Worm (Caenorhabditis elegans): Measurements from ENCODE around the gene Y50D4B.2.
A peak's percentile ranks its signal among the peaks of the same experiment; 100 is the strongest.

Gene Y50D4B.2

DNA sequence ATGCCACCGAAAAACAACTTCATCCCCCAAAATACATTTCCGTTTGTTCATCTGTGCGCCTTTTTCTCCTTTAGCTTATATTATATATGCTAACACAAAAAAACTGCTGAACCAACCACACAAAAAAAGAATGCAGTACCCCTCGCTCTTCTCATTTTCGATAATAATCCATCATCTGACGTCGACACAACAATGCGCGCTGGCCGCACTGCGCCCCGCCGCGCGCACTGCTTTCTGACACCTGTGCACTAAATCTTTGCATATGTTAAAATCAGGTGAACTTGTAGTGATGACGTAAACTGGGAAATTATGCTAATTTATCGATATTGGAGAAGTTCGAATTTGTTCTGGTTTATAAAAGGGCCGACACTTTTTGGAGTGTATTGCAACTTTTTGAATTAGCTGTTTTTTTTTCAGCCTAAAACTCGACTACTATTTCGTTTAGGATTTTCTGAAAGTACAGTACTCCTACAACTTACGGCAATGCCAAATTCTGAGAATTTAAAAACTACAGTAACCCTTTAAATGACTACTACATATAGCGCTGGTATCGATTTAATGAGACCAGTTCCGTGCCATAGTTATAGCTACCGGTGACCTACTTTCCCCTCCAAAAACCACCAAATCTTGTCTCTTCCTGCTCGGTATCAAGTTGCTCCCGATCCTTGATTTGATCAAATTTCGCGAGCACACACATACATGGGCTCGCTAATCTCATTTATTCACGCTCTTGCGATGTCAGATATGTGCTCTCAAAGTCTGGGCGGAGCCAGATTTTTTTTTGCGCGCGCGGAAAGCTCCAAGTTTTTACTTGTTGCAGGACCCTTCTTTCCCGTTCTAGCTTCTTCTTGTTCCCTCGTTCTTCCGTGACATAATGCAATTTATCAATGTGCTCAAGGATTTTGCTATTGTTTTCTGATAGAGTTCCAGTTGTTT, 49.6 kb downstream of the Y50D4B.2 start:
- TF ChIP-seq madf-3 (GFP tag; IDR thresholded peaks at IDR 0.05) (no peak), egrh-3 (GFP tag; IDR thresholded peaks at IDR 0.05) (no peak), unc-62 (GFP tag; optimal IDR thresholded peaks at IDR 0.05) (no peak), B0035.1 (tag; optimal IDR thresholded peaks at IDR 0.05) (no peak), zfh-2 (GFP tag; conservative IDR thresholded peaks at IDR 0.05) (0 out of 2 replicates have a peak, but pooled peaks have one; percentile 17)

DNA sequence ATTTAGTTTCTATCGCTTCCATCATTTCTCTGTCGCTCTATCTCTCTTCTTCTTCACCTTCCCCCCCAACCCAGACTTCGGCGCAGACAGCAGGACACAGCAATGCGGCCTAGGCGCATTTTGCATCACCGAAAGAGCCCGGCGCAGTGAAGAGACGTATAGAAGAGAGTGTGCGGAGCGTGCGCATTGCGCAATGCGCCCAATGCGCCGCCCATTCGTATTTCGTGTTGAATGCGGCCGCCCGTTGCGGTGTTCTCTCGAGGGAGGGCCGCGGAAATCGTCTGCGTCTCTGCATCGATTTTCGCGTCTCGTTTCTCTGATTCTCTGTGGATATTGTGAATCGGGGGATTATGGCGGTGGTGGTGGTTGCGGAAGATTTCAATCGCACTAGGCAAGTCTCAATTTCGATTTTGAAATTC, 51.0 kb downstream of the Y50D4B.2 start:
- TF ChIP-seq ztf-18 (tag; optimal IDR thresholded peaks at IDR 0.05) = peak; percentile 83
- no peak for TF ChIP-seq hlh-12 (tag; optimal IDR thresholded peaks at IDR 0.05)
- peak; percentile 19 for TF ChIP-seq ccch-3 (GFP tag; optimal IDR thresholded peaks at IDR 0.05)
- peak; percentile 24 for TF ChIP-seq F57A8.1 (GFP tag; optimal IDR thresholded peaks at IDR 0.05)
- TF ChIP-seq unc-62 (GFP tag; optimal IDR thresholded peaks at IDR 0.05) = no peak
- no peak for TF ChIP-seq ama-1 (optimal IDR thresholded peaks at IDR 0.05)
- TF ChIP-seq ama-1 (GFP tag; optimal IDR thresholded peaks at IDR 0.05) = peak in 1 of 2 experiments; percentile 58
- TF ChIP-seq snpc-3.4 (tag; optimal IDR thresholded peaks at IDR 0.05) = no peak
- peak; percentile 79; the same call in 1 of the 2 replicates for TF ChIP-seq C17E4.6 (GFP tag; IDR thresholded peaks at IDR 0.05)
- peak; percentile 99 for TF ChIP-seq ets-4 (GFP tag; optimal IDR thresholded peaks at IDR 0.05)
- no peak for TF ChIP-seq ceh-40 (GFP tag; IDR thresholded peaks at IDR 0.05)
- TF ChIP-seq akir-1 (GFP tag; optimal IDR thresholded peaks at IDR 0.05) = no peak
- peak; percentile 69 for TF ChIP-seq F23B12.7 (tag; optimal IDR thresholded peaks at IDR 0.05; ENCODE audit: insufficient read depth)
- TF ChIP-seq Y53F4B.3 (GFP tag; IDR thresholded peaks at IDR 0.05) = no peak
- peak; percentile 20; the same call in 1 of the 2 replicates for TF ChIP-seq D2030.7 (GFP tag; IDR thresholded peaks at IDR 0.05)
- TF ChIP-seq egrh-3 (GFP tag; IDR thresholded peaks at IDR 0.05) = peak; percentile 94
- TF ChIP-seq ztf-22 (GFP tag; optimal IDR thresholded peaks at IDR 0.05) = peak; percentile 99
- peak; percentile 88 for TF ChIP-seq ZK185.1 (tag; optimal IDR thresholded peaks at IDR 0.05; ENCODE audit: poor library complexity, severe bottlenecking)
- TF ChIP-seq C06A6.2 (GFP tag; conservative IDR thresholded peaks at IDR 0.05) = peak; percentile 97
- no peak for TF ChIP-seq F55B11.4 (tag; optimal IDR thresholded peaks at IDR 0.05; ENCODE audit: borderline replicate concordance, insufficient read depth)
- TF ChIP-seq somi-1 (GFP tag; optimal IDR thresholded peaks at IDR 0.05) = peak; percentile 99
- TF ChIP-seq attf-6 (GFP tag; IDR thresholded peaks at IDR 0.05) = peak; percentile 66; the same call in 1 of the 2 replicates
- peak; percentile 97 for TF ChIP-seq dpff-1 (tag; optimal IDR thresholded peaks at IDR 0.05)
- TF ChIP-seq nhr-27 (tag; optimal IDR thresholded peaks at IDR 0.05) = peak; percentile 53
- peak; percentile 56 for TF ChIP-seq madf-6 (GFP tag; IDR thresholded peaks at IDR 0.05)
- peak; percentile 99 for TF ChIP-seq Y53G8AR.9 (GFP tag; conservative IDR thresholded peaks at IDR 0.05)
- 0 out of 2 replicates have a peak, but pooled peaks have one; percentile 34 for TF ChIP-seq ceh-91 (GFP tag; IDR thresholded peaks at IDR 0.05)
- no peak for TF ChIP-seq sdz-38 (tag; optimal IDR thresholded peaks at IDR 0.05)
- peak; percentile 100 for TF ChIP-seq zfh-2 (GFP tag; conservative IDR thresholded peaks at IDR 0.05)
- peak; percentile 92 for TF ChIP-seq hmg-20 (GFP tag; IDR thresholded peaks at IDR 0.05)
- no peak for TF ChIP-seq Y79H2A.3 (GFP tag; conservative IDR thresholded peaks at IDR 0.05)
- TF ChIP-seq let-526 (GFP tag; IDR thresholded peaks at IDR 0.05) = peak; percentile 96
- peak; percentile 95 for TF ChIP-seq F52B5.7 (tag; optimal IDR thresholded peaks at IDR 0.05)
- peak; percentile 99 for TF ChIP-seq pbrm-1 (GFP tag; IDR thresholded peaks at IDR 0.05)
- TF ChIP-seq F49E8.2 (tag; optimal IDR thresholded peaks at IDR 0.05; ENCODE audit: insufficient read depth) = no peak
- no peak for TF ChIP-seq mes-4 (tag; optimal IDR thresholded peaks at IDR 0.05)
- TF ChIP-seq nfyb-1 (GFP tag; IDR thresholded peaks at IDR 0.05) = peak; percentile 98
- peak; percentile 83 for TF ChIP-seq ceh-100 (GFP tag; IDR thresholded peaks at IDR 0.05)
- no peak for TF ChIP-seq mxl-1 (tag; optimal IDR thresholded peaks at IDR 0.05)
- no peak for TF ChIP-seq ztf-25 (GFP tag; IDR thresholded peaks at IDR 0.05)
- TF ChIP-seq efl-1 (GFP tag; optimal IDR thresholded peaks at IDR 0.05) = peak; percentile 35
- TF ChIP-seq him-1 (tag; optimal IDR thresholded peaks at IDR 0.05) = no peak
